Worm (Caenorhabditis elegans) whole organism, L4 larva: ENCODE results near the gene F18G5.6.

ENCODE experiments used
- F10B5.3 ChIP-seq: sonication (generic microtip); optimal IDR thresholded peaks from 2 replicates; lab custom pipeline; 2016; ENCODE audit warnings: mild to moderate bottlenecking, missing genetic modification characterization, missing compliant biosample characterization
- F26F4.8 ChIP-seq: fragments of 200-800 bp; sonication (Bioruptor generic); conservative IDR thresholded peaks from 2 replicates; pipeline ENCODE4 v1.3.6; 2022; ENCODE audit warnings: missing genetic modification characterization, missing compliant biosample characterization
- F44E2.7 ChIP-seq: fragments of 200-800 bp; sonication (Bioruptor generic); IDR thresholded peaks from 2 replicates; pipeline ENCODE4 v2.1.2; 2022; ENCODE audit warnings: missing genetic modification characterization, missing compliant biosample characterization
- F49E8.2 ChIP-seq: sonication (generic microtip); optimal IDR thresholded peaks from 2 replicates; lab custom pipeline; 2016; ENCODE audit warnings: missing compliant biosample characterization, mild to moderate bottlenecking, missing genetic modification characterization, borderline replicate concordance
- T20F7.1 ChIP-seq: fragments of 200-800 bp; sonication (Bioruptor generic); optimal IDR thresholded peaks from 2 replicates; lab custom pipeline; 2018; ENCODE audit warnings: mild to moderate bottlenecking, missing genetic modification characterization, missing compliant biosample characterization
- Y48G9A.11 ChIP-seq: fragments of 200-800 bp; sonication (Bioruptor generic); IDR thresholded peaks from 2 replicates; pipeline ENCODE4 v1.3.6; 2022; ENCODE audit warnings: missing genetic modification reagents, missing genetic modification characterization, missing compliant biosample characterization
- Y5F2A.4 ChIP-seq: fragments of 200-800 bp; sonication (Bioruptor generic); optimal IDR thresholded peaks from 2 replicates; lab custom pipeline; 2018; ENCODE audit warnings: mild to moderate bottlenecking, missing genetic modification characterization, missing compliant biosample characterization
- Y75B8A.6 ChIP-seq: fragments of 200-800 bp; sonication (Bioruptor generic); IDR thresholded peaks from 2 replicates; pipeline ENCODE4 v1.3.6; 2022; ENCODE audit warnings: missing genetic modification reagents, missing genetic modification characterization, missing compliant biosample characterization
- ZK337.2 ChIP-seq: fragments of 200-800 bp; sonication (Bioruptor generic); IDR thresholded peaks from 2 replicates; pipeline ENCODE4 v1.3.6; 2022; ENCODE audit warnings: missing genetic modification reagents, missing genetic modification characterization, missing compliant biosample characterization
- aha-1 ChIP-seq: fragments of 150-350 bp; peaks from one replicate; lab custom pipeline; 2014; ENCODE audit warnings: missing biosample characterization, missing genetic modification characterization
- arid-1 ChIP-seq: fragments of 200-800 bp; sonication (Bioruptor generic); conservative IDR thresholded peaks from 2 replicates; pipeline ENCODE4 v1.3.6; 2022; ENCODE audit warnings: missing genetic modification reagents, missing genetic modification characterization, missing compliant biosample characterization
- attf-4 ChIP-seq: sonication (generic microtip); optimal IDR thresholded peaks from 3 replicates; lab custom pipeline; 2017; ENCODE audit warnings: missing biosample characterization, missing genetic modification characterization
- ceh-20 ChIP-seq: fragments of 200-800 bp; sonication (Bioruptor generic); IDR thresholded peaks from 2 replicates; pipeline ENCODE4 v1.3.6; 2022; ENCODE audit warnings: missing genetic modification reagents, missing genetic modification characterization, missing compliant biosample characterization
- ceh-28 ChIP-seq: fragments of 150-350 bp; optimal IDR thresholded peaks from 2 replicates; lab custom pipeline; 2014; ENCODE audit warnings: missing biosample characterization, missing genetic modification reagents, missing genetic modification characterization
- ceh-32 ChIP-seq: sonication (generic microtip); optimal IDR thresholded peaks from 2 replicates; lab custom pipeline; 2016; ENCODE audit warnings: mild to moderate bottlenecking, missing genetic modification characterization, missing compliant biosample characterization; ENCODE audit not compliant: poor library complexity
- ceh-44 ChIP-seq: fragments of 200-800 bp; sonication (Bioruptor generic); IDR thresholded peaks from 2 replicates; pipeline ENCODE4 v1.3.6; 2022; ENCODE audit warnings: missing genetic modification reagents, missing genetic modification characterization, missing compliant biosample characterization
- daf-16 ChIP-seq, 3 experiments: sonication (generic microtip); optimal IDR thresholded peaks; 2 replicates each; lab custom pipeline; 2016 to 2017; ENCODE audit warnings: missing genetic modification characterization in 3 of 3, missing genetic modification reagents in 3 of 3, mild to moderate bottlenecking in 2 of 3, missing compliant biosample characterization in 2 of 3, missing biosample characterization in 1 of 3, moderate library complexity in 1 of 3
- dmd-6 ChIP-seq: fragments of 200-800 bp; sonication (Bioruptor generic); IDR thresholded peaks from 2 replicates; pipeline ENCODE4 v1.3.6; 2022; ENCODE audit warnings: missing genetic modification reagents, missing genetic modification characterization, missing compliant biosample characterization
- dpl-1 ChIP-seq: fragments of 150-350 bp; optimal IDR thresholded peaks from 2 replicates; lab custom pipeline; 2014; ENCODE audit warnings: missing biosample characterization, missing genetic modification reagents, missing genetic modification characterization
- duxl-1 ChIP-seq: sonication (generic microtip); optimal IDR thresholded peaks from 2 replicates; lab custom pipeline; 2016; ENCODE audit warnings: mild to moderate bottlenecking, missing genetic modification characterization, moderate library complexity, missing compliant biosample characterization; ENCODE audit not compliant: poor library complexity
- egl-43 ChIP-seq: fragments of 200-800 bp; sonication (Bioruptor generic); IDR thresholded peaks from 2 replicates; pipeline ENCODE4 v1.3.6; 2022; ENCODE audit warnings: missing genetic modification reagents, missing genetic modification characterization, missing compliant biosample characterization
- hlh-11 ChIP-seq: fragments of 200-800 bp; sonication (Bioruptor generic); optimal IDR thresholded peaks from 2 replicates; lab custom pipeline; 2018; ENCODE audit warnings: mild to moderate bottlenecking, missing genetic modification characterization, missing compliant biosample characterization
- hlh-30 ChIP-seq: sonication (generic microtip); optimal IDR thresholded peaks from 2 replicates; lab custom pipeline; 2017; ENCODE audit warnings: antibody characterized with exemption, mild to moderate bottlenecking, missing genetic modification characterization, missing compliant biosample characterization; ENCODE audit not compliant: insufficient read depth
- jun-1 ChIP-seq: fragments of 150-350 bp; optimal IDR thresholded peaks from 2 replicates; lab custom pipeline; 2014; ENCODE audit warnings: missing biosample characterization, missing genetic modification reagents, missing genetic modification characterization
- lin-13 ChIP-seq: fragments of 150-350 bp; optimal IDR thresholded peaks from 2 replicates; lab custom pipeline; 2014; ENCODE audit warnings: missing biosample characterization, missing genetic modification reagents, missing genetic modification characterization
- lin-15B ChIP-seq: fragments of 150-350 bp; sonication (generic microtip); optimal IDR thresholded peaks from 3 replicates; lab custom pipeline; 2014; ENCODE audit warnings: missing biosample characterization, missing genetic modification characterization
- lin-29 ChIP-seq: fragments of 200-800 bp; sonication (Bioruptor generic); IDR thresholded peaks from 2 replicates; pipeline ENCODE4 v1.3.6; 2022; ENCODE audit warnings: missing genetic modification reagents, missing genetic modification characterization, missing compliant biosample characterization
- lin-38 ChIP-seq: fragments of 200-800 bp; sonication (Bioruptor generic); IDR thresholded peaks from 2 replicates; pipeline ENCODE4 v1.3.6; 2022; ENCODE audit warnings: missing genetic modification reagents, missing genetic modification characterization, missing compliant biosample characterization
- lin-39 ChIP-seq: fragments of 150-350 bp; optimal IDR thresholded peaks from 2 replicates; lab custom pipeline; 2014; ENCODE audit warnings: missing biosample characterization, missing genetic modification reagents, missing genetic modification characterization
- lir-3 ChIP-seq: sonication (generic microtip); optimal IDR thresholded peaks from 2 replicates; lab custom pipeline; 2016; ENCODE audit warnings: mild to moderate bottlenecking, missing genetic modification characterization, missing compliant biosample characterization
- madf-9 ChIP-seq: fragments of 200-800 bp; sonication (Bioruptor generic); conservative IDR thresholded peaks from 2 replicates; pipeline ENCODE4 v1.3.6; 2022; ENCODE audit warnings: missing genetic modification reagents, missing genetic modification characterization, missing compliant biosample characterization
- mdt-29 ChIP-seq: fragments of 200-800 bp; sonication (Bioruptor generic); IDR thresholded peaks from 2 replicates; pipeline ENCODE4 v1.3.6; 2022; ENCODE audit warnings: missing genetic modification reagents, missing genetic modification characterization, missing compliant biosample characterization
- mep-1 ChIP-seq: fragments of 150-350 bp; sonication (generic microtip); optimal IDR thresholded peaks from 3 replicates; lab custom pipeline; 2014; ENCODE audit warnings: missing biosample characterization, missing genetic modification characterization
- mxl-3 ChIP-seq: fragments of 200-800 bp; sonication (Bioruptor generic); optimal IDR thresholded peaks from 2 replicates; lab custom pipeline; 2018; ENCODE audit warnings: mild to moderate bottlenecking, missing genetic modification characterization, missing compliant biosample characterization
- nhr-11 ChIP-seq: fragments of 150-350 bp; optimal IDR thresholded peaks from 2 replicates; lab custom pipeline; 2014; ENCODE audit warnings: missing biosample characterization, missing genetic modification characterization
- nhr-111 ChIP-seq: fragments of 200-800 bp; sonication (Bioruptor generic); optimal IDR thresholded peaks from 2 replicates; lab custom pipeline; 2018; ENCODE audit warnings: mild to moderate bottlenecking, missing genetic modification characterization, missing compliant biosample characterization
- nhr-25 ChIP-seq: sonication (generic microtip); optimal IDR thresholded peaks from 2 replicates; lab custom pipeline; 2017; ENCODE audit warnings: missing genetic modification characterization, mild to moderate bottlenecking, missing compliant biosample characterization, antibody characterized with exemption, moderate library complexity, borderline replicate concordance; ENCODE audit not compliant: insufficient read depth
- nhr-41 ChIP-seq: fragments of 200-800 bp; sonication (Bioruptor generic); IDR thresholded peaks from 2 replicates; pipeline ENCODE4 v1.3.6; 2022; ENCODE audit warnings: missing genetic modification reagents, missing genetic modification characterization, missing compliant biosample characterization
- nhr-42 ChIP-seq: fragments of 200-800 bp; sonication (Bioruptor generic); IDR thresholded peaks from 2 replicates; pipeline ENCODE4 v1.3.6; 2022; ENCODE audit warnings: missing genetic modification characterization, missing compliant biosample characterization
- nhr-6 ChIP-seq: fragments of 150-350 bp; optimal IDR thresholded peaks from 2 replicates; lab custom pipeline; 2014; ENCODE audit warnings: missing biosample characterization, missing genetic modification characterization
- nhr-77 ChIP-seq: fragments of 150-350 bp; optimal IDR thresholded peaks from 2 replicates; lab custom pipeline; 2014; ENCODE audit warnings: missing biosample characterization, missing genetic modification characterization
- rbr-2 ChIP-seq: sonication (generic microtip); optimal IDR thresholded peaks from 2 replicates; lab custom pipeline; 2016; ENCODE audit warnings: missing genotype, missing genetic modification characterization, missing compliant biosample characterization
- saeg-2 ChIP-seq: fragments of 200-800 bp; sonication (Bioruptor generic); IDR thresholded peaks from 2 replicates; pipeline ENCODE4 v1.3.6; 2022; ENCODE audit warnings: missing genetic modification reagents, missing genetic modification characterization, missing compliant biosample characterization
- sdz-12 ChIP-seq: fragments of 200-800 bp; sonication (Bioruptor generic); optimal IDR thresholded peaks from 2 replicates; lab custom pipeline; 2018; ENCODE audit warnings: mild to moderate bottlenecking, missing genetic modification characterization, missing compliant biosample characterization
- set-16 ChIP-seq: fragments of 200-800 bp; sonication (Bioruptor generic); IDR thresholded peaks from 2 replicates; pipeline ENCODE4 v1.3.6; 2022; ENCODE audit warnings: missing genetic modification reagents, missing genetic modification characterization, missing compliant biosample characterization
- spr-1 ChIP-seq: sonication (generic microtip); optimal IDR thresholded peaks from 2 replicates; lab custom pipeline; 2016; ENCODE audit warnings: mild to moderate bottlenecking, missing genetic modification characterization, missing compliant biosample characterization
- unc-62 ChIP-seq, 3 experiments: fragments of 150-350 bp in 1 of 3; sonication (generic microtip); optimal IDR thresholded peaks in 2 of 3; peaks in 1 of 3; 1 replicate in 1 of 3; 2 replicates in 2 of 3; lab custom pipeline; 2014 to 2017; ENCODE audit warnings: missing biosample characterization in 3 of 3, missing genetic modification characterization in 3 of 3, missing genetic modification reagents in 3 of 3, missing genotype in 1 of 3
- zip-11 ChIP-seq: fragments of 200-800 bp; sonication (Bioruptor generic); IDR thresholded peaks from 2 replicates; pipeline ENCODE4 v1.3.6; 2022; ENCODE audit warnings: missing genetic modification characterization, missing compliant biosample characterization
- ztf-11 ChIP-seq: fragments of 150-350 bp; optimal IDR thresholded peaks from 2 replicates; lab custom pipeline; 2014; ENCODE audit warnings: missing biosample characterization, missing genetic modification characterization

F18G5.6 gene

ce11 chrX:9237708-9238107 is 26.4 kb downstream of the F18G5.6 start (continued):
- TF ChIP-seq daf-16 (GFP tag; optimal IDR thresholded peaks at IDR 0.05; lab: Kevin White, UChicago), result peak; percentile 27 to 61
- no peak for TF ChIP-seq daf-16 (tag; optimal IDR thresholded peaks at IDR 0.05; lab: Kevin White, UChicago)
- peak; percentile 49; the same call in 1 of the 2 replicates for TF ChIP-seq mdt-29 (GFP tag; lab: Robert Waterston, UW)
- peak; percentile 65; the same call in 1 of the 2 replicates for TF ChIP-seq F44E2.7
- no peak for TF ChIP-seq lin-13 (GFP tag; lab: Kevin White, UChicago)
- TF ChIP-seq ceh-28, result no peak
- TF ChIP-seq duxl-1 (tag; lab: Kevin White, UChicago), result peak; percentile 60
- TF ChIP-seq ZK337.2 (GFP tag; lab: Robert Waterston, UW), result peak; percentile 30; the same call in 1 of the 2 replicates
- peak; percentile 26 for TF ChIP-seq mxl-3
- peak; percentile 2 for TF ChIP-seq nhr-111 (GFP tag; lab: Kevin White, UChicago)
- 0 out of 2 replicates have a peak, but pooled peaks have one; percentile 54 for TF ChIP-seq zip-11 (GFP tag; lab: Robert Waterston, UW)
- no peak for TF ChIP-seq T20F7.1
- peak; percentile 71 for TF ChIP-seq lin-38
- TF ChIP-seq jun-1 (tag; lab: Kevin White, UChicago), result no peak
- TF ChIP-seq mep-1 (tag; lab: Kevin White, UChicago), result no peak
- no peak for TF ChIP-seq dpl-1 (GFP tag; lab: Kevin White, UChicago)
- TF ChIP-seq egl-43 (GFP tag; lab: Robert Waterston, UW), result peak; percentile 89
- TF ChIP-seq lin-15B (tag; lab: Kevin White, UChicago), result no peak
- TF ChIP-seq nhr-6, result no peak
- no peak for TF ChIP-seq nhr-11 (tag; lab: Kevin White, UChicago)
- peak; percentile 44; the same call in 1 of the 2 replicates for TF ChIP-seq Y48G9A.11 (GFP tag; lab: Robert Waterston, UW)
- no peak for TF ChIP-seq nhr-25 (tag; lab: Kevin White, UChicago)
- peak; percentile 71 for TF ChIP-seq lir-3 (tag; lab: Kevin White, UChicago)
- TF ChIP-seq hlh-30 (tag; lab: Kevin White, UChicago), result peak; percentile 28
- TF ChIP-seq spr-1 (tag; lab: Kevin White, UChicago), result peak; percentile 64
- TF ChIP-seq dmd-6 (GFP tag; lab: Robert Waterston, UW), result no peak
- peak; percentile 56; the same call in 1 of the 2 replicates for TF ChIP-seq Y75B8A.6 (GFP tag; lab: Robert Waterston, UW)
- peak; percentile 29 for TF ChIP-seq Y5F2A.4 (GFP tag; lab: Kevin White, UChicago)
- 0 out of 2 replicates have a peak, but pooled peaks have one; percentile 14 for TF ChIP-seq lin-29 (GFP tag; lab: Robert Waterston, UW)
- TF ChIP-seq ztf-11, result no peak
- TF ChIP-seq nhr-41 (GFP tag; lab: Robert Waterston, UW), result no peak
- no peak for TF ChIP-seq set-16
- no peak for TF ChIP-seq unc-62 (GFP tag; optimal IDR thresholded peaks at IDR 0.05 in 1 of 2; lab: Kevin White, UChicago)
- TF ChIP-seq unc-62 (tag; optimal IDR thresholded peaks at IDR 0.05; lab: Kevin White, UChicago), result no peak
- 0 out of 2 replicates have a peak, but pooled peaks have one; percentile 62 for TF ChIP-seq arid-1 (GFP tag; lab: Robert Waterston, UW)
- peak; percentile 59; the same call in 1 of the 2 replicates for TF ChIP-seq F26F4.8
- TF ChIP-seq hlh-11 (tag; lab: Kevin White, UChicago), result peak; percentile 23
- no peak for TF ChIP-seq ceh-20 (GFP tag; lab: Robert Waterston, UW)
- no peak for TF ChIP-seq rbr-2 (tag; lab: Kevin White, UChicago)
- no peak for TF ChIP-seq saeg-2 (GFP tag; lab: Robert Waterston, UW)
- TF ChIP-seq sdz-12 (GFP tag; lab: Kevin White, UChicago), result no peak
- no peak for TF ChIP-seq nhr-42 (GFP tag; lab: Robert Waterston, UW)
- peak; percentile 74 for TF ChIP-seq F49E8.2 (tag; lab: Kevin White, UChicago)
- peak; percentile 96 for TF ChIP-seq aha-1 (tag; lab: Kevin White, UChicago)
- no peak for TF ChIP-seq lin-39 (tag; lab: Kevin White, UChicago)
- TF ChIP-seq ceh-32 (tag; lab: Kevin White, UChicago), result peak; percentile 17
- no peak for TF ChIP-seq nhr-77 (tag; lab: Kevin White, UChicago)
- TF ChIP-seq attf-4 (tag; lab: Kevin White, UChicago), result no peak
- 0 out of 2 replicates have a peak, but pooled peaks have one; percentile 45 for TF ChIP-seq ceh-44
- peak; percentile 38 for TF ChIP-seq F10B5.3 (tag; lab: Kevin White, UChicago)
- TF ChIP-seq madf-9 (GFP tag; lab: Robert Waterston, UW), result peak; percentile 56; the same call in 1 of the 2 replicates
